Worm (Caenorhabditis elegans): ENCODE results near the gene ZK809.5.

DNA sequence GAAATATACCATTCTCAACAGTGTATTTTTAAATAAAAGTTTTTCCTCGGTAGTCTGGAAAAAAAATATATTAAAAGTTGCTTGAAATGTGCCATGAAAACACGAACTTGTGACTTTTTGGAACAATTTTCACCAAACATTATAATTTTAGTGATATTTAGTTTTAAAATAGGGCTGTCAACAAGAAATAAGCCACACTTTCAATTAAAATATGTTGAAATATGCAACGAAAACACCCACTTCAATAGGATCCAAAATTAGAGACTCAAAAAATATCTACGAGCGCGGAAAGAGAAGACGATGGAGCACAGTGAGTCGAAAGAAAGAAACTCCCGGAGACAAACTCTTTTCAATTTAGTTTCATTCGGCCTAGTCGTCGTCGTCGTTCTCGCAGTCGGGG lies 37.0 kb downstream of the ZK809.5 start, which contains the start of gene ZK792.12:
- TF ChIP-seq him-1 (tag; optimal IDR thresholded peaks at IDR 0.05), result no peak
- TF ChIP-seq W03F9.2 (tag; optimal IDR thresholded peaks at IDR 0.05), result no peak
- TF ChIP-seq dao-5 (tag; optimal IDR thresholded peaks at IDR 0.05), result no peak
